Fruit fly (Drosophila melanogaster) whole organism, larva: ENCODE results near the gene Ero1L.

Experiments used
- noc ChIP-seq: fragments of 200-800 bp; sonication (Bioruptor generic); optimal IDR thresholded peaks from 3 replicates; lab custom pipeline; 2019; ENCODE audit warnings: missing biosample characterization, mild to moderate bottlenecking, missing genetic modification characterization, moderate library complexity

The Ero1L gene

dm6 chr3L:4157852-4158251, 12.4 kb upstream of the Ero1L start:
- no peak for TF ChIP-seq noc

- TF ChIP-seq noc: no peak
Measured at dm6 chr3L:4158361-4158760, 11.8 kb upstream of the Ero1L start.

- no peak for TF ChIP-seq noc
Measured at dm6 chr3L:4159264-4159663, 10.9 kb upstream of the Ero1L start.

dm6 chr3L:4160926-4161325, 9.3 kb upstream of the Ero1L start, which contains the start of gene nab:
nab (minus strand) TSS chr3L:4160932.
- TF ChIP-seq noc: no peak

- TF ChIP-seq noc: no peak
Measured at dm6 chr3L:4167353-4167842, 2.8 kb upstream of the Ero1L start, which contains the start of gene mas. mas (minus strand) TSS chr3L:4167464.

- no peak for TF ChIP-seq noc
Measured at dm6 chr3L:4173584-4173983, 3.4 kb downstream of the Ero1L start, which contains the start of gene CG18675. CG18675 (plus strand) TSS chr3L:4173884.

dm6 chr3L:4177981-4178562, 7.9 kb downstream of the Ero1L start, which contains the start of gene Teh4:
Teh4 (minus strand) TSS chr3L:4178270.
- TF ChIP-seq noc: no peak

dm6 chr3L:4184563-4184962, 14.4 kb downstream of the Ero1L start, which contains the start of gene Teh3:
Teh3 (minus strand) TSS chr3L:4184663.
- TF ChIP-seq noc: no peak

- no peak for TF ChIP-seq noc
Measured at dm6 chr3L:4185259-4185658, 15.1 kb downstream of the Ero1L start.

- no peak for TF ChIP-seq noc
Measured at dm6 chr3L:4186659-4187058, 16.5 kb downstream of the Ero1L start, which contains the start of gene VhaM9.7-c. VhaM9.7-c (minus strand) TSS chr3L:4186865.

- no peak for TF ChIP-seq noc
Measured at dm6 chr3L:4187930-4188523, 17.8 kb downstream of the Ero1L start, which contains the start of the genes Teh2 and tipE. Teh2 (minus strand) TSS chr3L:4188023. tipE (plus strand) TSS chr3L:4188499.

- TF ChIP-seq noc: no peak
Measured at dm6 chr3L:4193730-4194649, 23.8 kb downstream of the Ero1L start, which contains the start of gene CG43367. CG43367 (plus strand) TSS chr3L:4193993.

dm6 chr3L:4204239-4204638, 34.0 kb downstream of the Ero1L start, which contains the start of gene CG15005:
CG15005 (minus strand) TSS chr3L:4204339.
- TF ChIP-seq noc: no peak

dm6 chr3L:4204867-4205266, 34.7 kb downstream of the Ero1L start:
- TF ChIP-seq noc: no peak

dm6 chr3L:4209078-4209477, 38.9 kb downstream of the Ero1L start, which contains the start of gene Cpr64Aa:
Cpr64Aa (minus strand) TSS chr3L:4209178.
- TF ChIP-seq noc: no peak

- no peak for TF ChIP-seq noc
Measured at dm6 chr3L:4209731-4210130, 39.5 kb downstream of the Ero1L start.

dm6 chr3L:4211440-4211839, 41.2 kb downstream of the Ero1L start, which contains the start of gene Cpr64Ab:
Cpr64Ab (minus strand) TSS chr3L:4211540.
- no peak for TF ChIP-seq noc
